Worm (Caenorhabditis elegans): ENCODE results near the gene C09B9.1.

DNA sequence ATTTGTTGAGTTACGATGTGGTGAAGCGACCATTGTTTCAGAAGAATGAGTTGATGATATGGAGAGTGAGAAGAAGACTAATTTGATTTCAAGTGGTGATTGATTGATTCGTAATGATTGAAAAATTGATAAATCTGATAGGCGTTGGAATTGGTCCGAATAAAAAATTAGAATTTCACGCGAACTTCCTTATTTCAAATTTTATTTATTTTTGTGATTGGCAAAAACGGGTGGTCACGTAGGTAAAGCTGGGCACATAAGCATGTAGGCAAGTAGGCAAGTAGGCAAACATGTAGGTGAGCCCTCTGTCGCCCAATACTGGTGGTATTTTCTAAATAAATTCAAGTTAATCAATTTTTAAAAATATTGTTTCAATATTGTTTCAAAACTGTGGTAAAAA, 4.3 kb upstream of the C09B9.1 start, which contains the start of gene C09B9.4:
- no peak for TF ChIP-seq sup-37 (GFP tag; optimal IDR thresholded peaks at IDR 0.05)
- TF ChIP-seq nhr-90 (tag; optimal IDR thresholded peaks at IDR 0.05; ENCODE audit: poor library complexity), result no peak
- TF ChIP-seq ztf-11 (tag; optimal IDR thresholded peaks at IDR 0.05), result no peak
- no peak for TF ChIP-seq fos-1 (tag; optimal IDR thresholded peaks at IDR 0.05)
- TF ChIP-seq nhr-11 (tag; optimal IDR thresholded peaks at IDR 0.05), result no peak
- no peak for TF ChIP-seq sox-4 (tag; optimal IDR thresholded peaks at IDR 0.05)
- no peak for TF ChIP-seq elt-2 (tag; optimal IDR thresholded peaks at IDR 0.05)
- no peak for TF ChIP-seq fkh-10 (GFP tag; optimal IDR thresholded peaks at IDR 0.05)

Data from whole organism, L1 larva.